Fruit fly (Drosophila melanogaster) whole organism, embryonic: ENCODE results near the gene CG33687.
A peak's percentile ranks its signal among the peaks of the same experiment; 100 is the strongest.

Experiments used
- CG10565 ChIP-seq: fragments of 200-800 bp; sonication (Bioruptor generic); optimal IDR thresholded peaks from 3 replicates; lab custom pipeline; 2016; ENCODE audit warnings: missing biosample characterization, mild to moderate bottlenecking, missing genetic modification characterization
- CG11247 ChIP-seq: fragments of 200-800 bp; sonication (Bioruptor generic); IDR thresholded peaks from 2 replicates; pipeline ENCODE4 v1.3.6; 2022; ENCODE audit warnings: missing biosample characterization, missing genetic modification characterization
- CG11695 ChIP-seq: fragments of 200-800 bp; sonication (Bioruptor generic); IDR thresholded peaks from 3 replicates; pipeline ENCODE4 v1.3.6; 2022; ENCODE audit warnings: missing biosample characterization, missing genetic modification characterization
- CG12659 ChIP-seq: fragments of 200-800 bp; sonication (Bioruptor generic); optimal IDR thresholded peaks from 3 replicates; lab custom pipeline; 2017; ENCODE audit warnings: mild to moderate bottlenecking, missing biosample characterization, missing genetic modification reagents, missing genetic modification characterization
- CG12769 ChIP-seq: fragments of 200-800 bp; sonication (Bioruptor generic); optimal IDR thresholded peaks from 2 replicates; lab custom pipeline; 2019; ENCODE audit warnings: missing biosample characterization, mild to moderate bottlenecking, missing genetic modification characterization, moderate library complexity
- CG13424 ChIP-seq: fragments of 200-800 bp; sonication (Bioruptor generic); optimal IDR thresholded peaks from 2 replicates; lab custom pipeline; 2019; ENCODE audit warnings: missing biosample characterization, mild to moderate bottlenecking, missing genetic modification characterization, moderate library complexity
- CG14965 ChIP-seq: fragments of 200-800 bp; sonication (Bioruptor generic); optimal IDR thresholded peaks from 2 replicates; lab custom pipeline; 2016; ENCODE audit warnings: missing biosample characterization, missing genetic modification characterization, borderline replicate concordance
- CG15514 ChIP-seq: fragments of 200-800 bp; sonication (Bioruptor generic); optimal IDR thresholded peaks from 3 replicates; lab custom pipeline; 2017; ENCODE audit warnings: missing biosample characterization, missing genetic modification characterization, mild to moderate bottlenecking, moderate library complexity, missing genetic modification reagents
- CG17186 ChIP-seq: fragments of 200-800 bp; sonication (Bioruptor generic); optimal IDR thresholded peaks from 3 replicates; lab custom pipeline; 2017; ENCODE audit warnings: missing biosample characterization, missing genetic modification reagents, missing genetic modification characterization
- CG17385 ChIP-seq: fragments of 200-800 bp; sonication (Bioruptor generic); optimal IDR thresholded peaks from 3 replicates; lab custom pipeline; 2018; ENCODE audit warnings: missing biosample characterization, mild to moderate bottlenecking, missing genetic modification characterization
- CG17802 ChIP-seq: fragments of 200-800 bp; sonication (Bioruptor generic); optimal IDR thresholded peaks from 2 replicates; lab custom pipeline; 2018; ENCODE audit warnings: missing biosample characterization, mild to moderate bottlenecking, missing genetic modification characterization, moderate library complexity
- CG1792 ChIP-seq: fragments of 200-800 bp; sonication (Bioruptor generic); optimal IDR thresholded peaks from 2 replicates; lab custom pipeline; 2016; ENCODE audit warnings: missing biosample characterization, missing genetic modification characterization
- CG2129 ChIP-seq: fragments of 200-800 bp; sonication (Bioruptor generic); IDR thresholded peaks from 2 replicates; pipeline ENCODE4 v1.3.6; 2022; ENCODE audit warnings: missing biosample characterization, missing genetic modification characterization; ENCODE audit not compliant: partially characterized antibody
- CG30403 ChIP-seq: fragments of 200-800 bp; sonication (Bioruptor generic); optimal IDR thresholded peaks from 3 replicates; lab custom pipeline; 2016; ENCODE audit warnings: missing biosample characterization, missing genetic modification characterization
- CG32767 ChIP-seq: fragments of 200-800 bp; sonication (Bioruptor generic); IDR thresholded peaks from 2 replicates; pipeline ENCODE4 v1.3.6; 2022; ENCODE audit warnings: missing biosample characterization, missing genetic modification characterization
- CG3281 ChIP-seq: fragments of 200-800 bp; sonication (Bioruptor generic); optimal IDR thresholded peaks from 3 replicates; lab custom pipeline; 2017; ENCODE audit warnings: missing biosample characterization, mild to moderate bottlenecking, missing genetic modification characterization
- CG34376 ChIP-seq: fragments of 200-800 bp; sonication (Bioruptor generic); optimal IDR thresholded peaks from 2 replicates; lab custom pipeline; 2018; ENCODE audit warnings: missing biosample characterization, mild to moderate bottlenecking, missing genetic modification characterization
- CG3726 ChIP-seq: fragments of 200-800 bp; sonication (Bioruptor generic); IDR thresholded peaks from 3 replicates; pipeline ENCODE4, ENCODE4 v1.3.6; 2022; ENCODE audit warnings: missing biosample characterization, missing genetic modification characterization
- CG4707 ChIP-seq: fragments of 200-800 bp; sonication (Bioruptor generic); optimal IDR thresholded peaks from 2 replicates; lab custom pipeline; 2018; ENCODE audit warnings: missing biosample characterization, mild to moderate bottlenecking, missing genetic modification characterization, moderate library complexity
- CG4820 ChIP-seq: fragments of 200-800 bp; sonication (Bioruptor generic); optimal IDR thresholded peaks from 3 replicates; lab custom pipeline; 2016; ENCODE audit warnings: missing biosample characterization, missing genetic modification characterization
- CG6254 ChIP-seq: fragments of 200-800 bp; sonication (Bioruptor generic); optimal IDR thresholded peaks from 3 replicates; lab custom pipeline; 2017; ENCODE audit warnings: mild to moderate bottlenecking, missing biosample characterization, missing genetic modification reagents, missing genetic modification characterization
- CG6683 ChIP-seq: fragments of 200-800 bp; sonication (Bioruptor generic); optimal IDR thresholded peaks from 2 replicates; lab custom pipeline; 2017; ENCODE audit warnings: missing biosample characterization, mild to moderate bottlenecking, missing genetic modification characterization, missing genetic modification reagents
- CG7271 ChIP-seq: fragments of 200-800 bp; sonication (Bioruptor generic); optimal IDR thresholded peaks from 2 replicates; lab custom pipeline; 2018; ENCODE audit warnings: missing biosample characterization, mild to moderate bottlenecking, missing genetic modification characterization, moderate library complexity
- CG7786 ChIP-seq: fragments of 200-800 bp; sonication (Bioruptor generic); optimal IDR thresholded peaks from 2 replicates; lab custom pipeline; 2016; ENCODE audit warnings: missing biosample characterization, missing genetic modification characterization
- CG8765 ChIP-seq: fragments of 200-800 bp; sonication (Bioruptor generic); IDR thresholded peaks from 2 replicates; pipeline ENCODE4 v1.3.6; 2022; ENCODE audit warnings: missing biosample characterization, missing genetic modification characterization
- CG9609 ChIP-seq: fragments of 200-800 bp; sonication (Bioruptor generic); optimal IDR thresholded peaks from 3 replicates; lab custom pipeline; 2016; ENCODE audit warnings: missing biosample characterization, missing genetic modification characterization
- CG9876 ChIP-seq: fragments of 200-800 bp; sonication (Bioruptor generic); optimal IDR thresholded peaks from 2 replicates; lab custom pipeline; 2016; ENCODE audit warnings: missing biosample characterization, missing genetic modification characterization
- Hr3 ChIP-seq: fragments of 200-800 bp; sonication (Bioruptor generic); optimal IDR thresholded peaks from 3 replicates; lab custom pipeline; 2016; ENCODE audit warnings: missing biosample characterization, missing genetic modification characterization
- Lhr ChIP-seq: fragments of 200-800 bp; sonication (Bioruptor generic); optimal IDR thresholded peaks from 3 replicates; lab custom pipeline; 2017; ENCODE audit warnings: mild to moderate bottlenecking, missing biosample characterization, missing genetic modification reagents, missing genetic modification characterization
- MTF-1 ChIP-seq: fragments of 200-800 bp; sonication (Bioruptor generic); optimal IDR thresholded peaks from 2 replicates; lab custom pipeline; 2018; ENCODE audit warnings: missing biosample characterization, mild to moderate bottlenecking, missing genetic modification characterization, borderline replicate concordance
- Mad ChIP-seq: fragments of 200-800 bp; sonication (Bioruptor generic); optimal IDR thresholded peaks from 2 replicates; lab custom pipeline; 2016; ENCODE audit warnings: missing biosample characterization, missing genetic modification characterization
- Nf-YC ChIP-seq: fragments of 200-800 bp; optimal IDR thresholded peaks from 3 replicates; lab custom pipeline; 2019; ENCODE audit warnings: missing biosample characterization, mild to moderate bottlenecking, missing genetic modification characterization, moderate library complexity
- Pdp1 ChIP-seq, 2 experiments: fragments of 200-800 bp; sonication (Bioruptor generic); optimal IDR thresholded peaks; 3 replicates each; lab custom pipeline; 2016; ENCODE audit warnings: missing biosample characterization in 2 of 2, missing genetic modification characterization in 2 of 2, mild to moderate bottlenecking in 1 of 2, moderate library complexity in 1 of 2
- Sry-δ ChIP-seq: fragments of 200-800 bp; sonication (Bioruptor generic); optimal IDR thresholded peaks from 2 replicates; lab custom pipeline; 2016; ENCODE audit warnings: missing biosample characterization, missing genetic modification characterization
- cato ChIP-seq: fragments of 200-800 bp; sonication (Bioruptor generic); optimal IDR thresholded peaks from 2 replicates; lab custom pipeline; 2016; ENCODE audit warnings: missing biosample characterization, missing genetic modification characterization, borderline replicate concordance
- corto ChIP-seq: fragments of 200-800 bp; sonication (Bioruptor generic); optimal IDR thresholded peaks from 2 replicates; lab custom pipeline; 2016; ENCODE audit warnings: missing biosample characterization, mild to moderate bottlenecking, missing genetic modification characterization, moderate library complexity
- en ChIP-seq: fragments of 200-800 bp; sonication (Bioruptor generic); optimal IDR thresholded peaks from 2 replicates; lab custom pipeline; 2016; ENCODE audit warnings: missing biosample characterization, missing genetic modification characterization
- fd3F ChIP-seq: fragments of 200-800 bp; sonication (Bioruptor generic); optimal IDR thresholded peaks from 2 replicates; lab custom pipeline; 2018; ENCODE audit warnings: missing biosample characterization, mild to moderate bottlenecking, missing genetic modification characterization, moderate library complexity
- fd64A ChIP-seq: fragments of 200-800 bp; sonication (Bioruptor generic); optimal IDR thresholded peaks from 3 replicates; lab custom pipeline; 2018; ENCODE audit warnings: missing biosample characterization, mild to moderate bottlenecking, missing genetic modification characterization
- gce ChIP-seq: fragments of 200-800 bp; sonication (Bioruptor generic); IDR thresholded peaks from 3 replicates; pipeline ENCODE4 v1.3.6; 2022; ENCODE audit warnings: missing biosample characterization, missing genetic modification characterization
- gcm2 ChIP-seq: fragments of 200-800 bp; sonication (Bioruptor generic); optimal IDR thresholded peaks from 2 replicates; lab custom pipeline; 2016; ENCODE audit warnings: missing biosample characterization, missing genetic modification characterization
- gro ChIP-seq: fragments of 200-800 bp; sonication (Bioruptor generic); optimal IDR thresholded peaks from 2 replicates; lab custom pipeline; 2016; ENCODE audit warnings: missing biosample characterization, missing genetic modification characterization
- jumu ChIP-seq: fragments of 200-800 bp; sonication (Bioruptor generic); optimal IDR thresholded peaks from 3 replicates; lab custom pipeline; 2016; ENCODE audit warnings: missing biosample characterization, missing genetic modification characterization
- nom ChIP-seq: fragments of 200-800 bp; sonication (Bioruptor generic); optimal IDR thresholded peaks from 2 replicates; lab custom pipeline; 2017; ENCODE audit warnings: missing biosample characterization, missing genetic modification characterization, mild to moderate bottlenecking, moderate library complexity, missing genetic modification reagents
- ranshi ChIP-seq: fragments of 200-800 bp; sonication (Bioruptor generic); IDR thresholded peaks from 2 replicates; pipeline ENCODE4 v1.3.6; 2022; ENCODE audit warnings: missing biosample characterization, missing genetic modification characterization
- salm ChIP-seq: fragments of 200-800 bp; sonication (Bioruptor generic); optimal IDR thresholded peaks from 2 replicates; lab custom pipeline; 2018; ENCODE audit warnings: missing biosample characterization, mild to moderate bottlenecking, missing genetic modification characterization
- sc ChIP-seq, 3 experiments: fragments of >200 bp in 2 of 3; fragments of 200-800 bp in 1 of 3; sonication (Bioruptor generic) in 1 of 3; optimal IDR thresholded peaks; 2 replicates in 2 of 3; 3 replicates in 1 of 3; lab custom pipeline; 2017; ENCODE audit warnings: mild to moderate bottlenecking in 1 of 3, missing biosample characterization in 1 of 3, missing genetic modification characterization in 1 of 3, missing genetic modification reagents in 1 of 3
- sim ChIP-seq: fragments of 200-800 bp; sonication (Bioruptor generic); IDR thresholded peaks from 2 replicates; pipeline ENCODE4 v1.3.6; 2022; ENCODE audit warnings: missing biosample characterization, missing genetic modification characterization

CG33687 gene

DNA sequence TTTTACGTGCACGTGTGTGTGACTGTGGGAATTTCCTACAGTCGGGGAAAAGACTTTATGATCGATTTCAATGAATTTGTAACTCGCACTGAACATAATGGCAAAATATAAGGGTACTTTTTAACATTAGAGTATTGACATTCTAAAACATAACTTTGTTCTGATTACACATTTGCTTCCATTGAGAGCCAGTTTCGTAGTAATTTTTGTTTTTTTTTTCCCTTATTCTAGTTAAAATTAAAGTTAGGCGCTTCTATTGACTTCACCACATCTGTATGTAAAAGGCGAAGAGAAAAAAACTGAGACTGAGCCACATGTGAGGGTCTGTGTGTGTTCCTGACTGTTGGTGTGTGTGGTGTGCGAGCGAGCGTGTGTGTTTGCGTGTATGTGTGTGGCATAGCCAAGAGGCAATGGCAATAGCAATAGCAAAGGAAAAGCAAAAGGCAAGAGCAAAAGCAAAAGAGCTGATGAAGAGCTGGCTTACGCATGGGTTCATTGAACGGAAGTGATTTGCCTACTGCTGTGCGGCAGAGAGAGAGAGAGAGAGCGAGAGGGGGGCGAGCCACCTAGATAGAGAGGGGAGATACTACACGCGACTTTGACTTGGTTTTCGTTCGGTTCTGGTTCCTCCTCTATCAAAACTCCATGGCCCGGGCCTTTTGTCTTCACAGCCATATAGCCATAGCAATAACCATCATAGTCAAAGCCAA lies 35.7 kb upstream of the CG33687 start (continued):
- TF ChIP-seq CG3726 (GFP tag; lab: Robert Waterston, UW) (no peak), CG4820 (peak; percentile 51), CG15514 (peak; percentile 61), gro (GFP tag; lab: Kevin White, UChicago) (peak; percentile 47), CG7786 (GFP tag; lab: Kevin White, UChicago) (peak; percentile 84), CG11247 (GFP tag; lab: Robert Waterston, UW) (no peak; the same call in 1 of the 2 replicates), CG34376 (GFP tag; lab: Kevin White, UChicago) (peak; percentile 59), Hr3 (GFP tag; lab: Kevin White, UChicago) (peak; percentile 72), CG30403 (GFP tag; lab: Kevin White, UChicago) (peak; percentile 68), CG17385 (peak; percentile 75), CG2129 (GFP tag; lab: Robert Waterston, UW) (no peak), Sry-δ (GFP tag; lab: Kevin White, UChicago) (peak; percentile 14), ranshi (GFP tag; lab: Robert Waterston, UW) (no peak), CG12659 (GFP tag; lab: Kevin White, UChicago) (peak; percentile 77), Mad (GFP tag; lab: Kevin White, UChicago) (peak; percentile 23), cato (GFP tag; lab: Kevin White, UChicago) (peak; percentile 38), gce (GFP tag; lab: Robert Waterston, UW) (peak; percentile 27; the same call in 1 of the 3 replicates), CG3281 (GFP tag; lab: Kevin White, UChicago) (peak; percentile 87), MTF-1 (GFP tag; lab: Kevin White, UChicago) (peak; percentile 41), jumu (GFP tag; lab: Kevin White, UChicago) (peak; percentile 44), sc (optimal IDR thresholded peaks at IDR 0.05; lab: Kevin White, UChicago) (no peak), sc (GFP tag; optimal IDR thresholded peaks at IDR 0.05; lab: Kevin White, UChicago) (peak; percentile 18), CG7271 (no peak), CG17802 (tag; lab: Kevin White, UChicago) (no peak), CG17186 (GFP tag; lab: Kevin White, UChicago) (no peak), CG12769 (peak; percentile 19), Lhr (GFP tag; lab: Kevin White, UChicago) (peak; percentile 6), fd3F (peak; percentile 63), salm (tag; lab: Kevin White, UChicago) (peak; percentile 48), CG14965 (GFP tag; lab: Kevin White, UChicago) (no peak), Nf-YC (peak; percentile 55), sim (GFP tag; lab: Robert Waterston, UW) (peak; percentile 24; the same call in 1 of the 2 replicates), CG9876 (no peak), gcm2 (GFP tag; lab: Kevin White, UChicago) (no peak), CG32767 (GFP tag; lab: Robert Waterston, UW) (peak; percentile 66; the same call in 1 of the 2 replicates), CG1792 (peak; percentile 39), Pdp1 (GFP tag; optimal IDR thresholded peaks at IDR 0.05; lab: Kevin White, UChicago) (peak; percentile 43 to 62), CG4707 (GFP tag; lab: Kevin White, UChicago) (peak; percentile 40), fd64A (GFP tag; lab: Kevin White, UChicago) (no peak), nom (GFP tag; lab: Kevin White, UChicago) (peak; percentile 5), CG6683 (GFP tag; lab: Kevin White, UChicago) (peak; percentile 52), CG10565 (GFP tag; lab: Kevin White, UChicago) (no peak), en (GFP tag; lab: Kevin White, UChicago) (no peak), CG13424 (tag; lab: Kevin White, UChicago) (peak; percentile 85), CG8765 (GFP tag; lab: Robert Waterston, UW) (no peak), CG9609 (GFP tag; lab: Kevin White, UChicago) (peak; percentile 48), corto (GFP tag; lab: Kevin White, UChicago) (no peak), CG11695 (GFP tag; lab: Robert Waterston, UW) (peak; percentile 78), CG6254 (GFP tag; lab: Kevin White, UChicago) (peak; percentile 66)
